Worm (Caenorhabditis elegans) whole organism, late embryonic: ENCODE data around the gene F22F1.2.
A peak's percentile ranks its signal among the peaks of the same experiment; 100 is the strongest.

Experiments
- C38D4.7 ChIP-seq: fragments of 200-800 bp; sonication (Bioruptor generic); optimal IDR thresholded peaks from 2 replicates; lab custom pipeline; 2018; ENCODE audit warnings: mild to moderate bottlenecking, missing genetic modification characterization, moderate library complexity, missing compliant biosample characterization
- F13H6.1 ChIP-seq: sonication (generic microtip); optimal IDR thresholded peaks from 2 replicates; lab custom pipeline; 2016; ENCODE audit warnings: missing genetic modification characterization, missing compliant biosample characterization
- K02D7.2 ChIP-seq: sonication (generic microtip); optimal IDR thresholded peaks from 2 replicates; lab custom pipeline; 2017; ENCODE audit warnings: mild to moderate bottlenecking, missing genetic modification characterization, missing compliant biosample characterization
- K09A11.1 ChIP-seq: sonication (generic microtip); optimal IDR thresholded peaks from 2 replicates; lab custom pipeline; 2017; ENCODE audit warnings: antibody characterized with exemption, mild to moderate bottlenecking, missing genetic modification characterization, missing compliant biosample characterization; ENCODE audit not compliant: insufficient read depth
- T23F11.4 ChIP-seq: fragments of 200-800 bp; sonication (Bioruptor generic); optimal IDR thresholded peaks from 2 replicates; lab custom pipeline; 2018; ENCODE audit warnings: mild to moderate bottlenecking, missing genetic modification characterization, missing compliant biosample characterization
- Y22D7AL.16 ChIP-seq: sonication (generic microtip); optimal IDR thresholded peaks from 2 replicates; lab custom pipeline; 2016; ENCODE audit warnings: missing genetic modification characterization, missing compliant biosample characterization
- ahr-1 ChIP-seq: sonication (generic microtip); optimal IDR thresholded peaks from 2 replicates; lab custom pipeline; 2016; ENCODE audit warnings: missing genetic modification characterization, missing compliant biosample characterization
- ama-1 ChIP-seq: fragments of 150-350 bp; optimal IDR thresholded peaks from 2 replicates; lab custom pipeline; 2014
- ceh-18 ChIP-seq: sonication (generic microtip); optimal IDR thresholded peaks from 2 replicates; lab custom pipeline; 2016; ENCODE audit warnings: missing genetic modification characterization, missing compliant biosample characterization
- ceh-19 ChIP-seq: fragments of 200-800 bp; sonication (Bioruptor generic); optimal IDR thresholded peaks from 2 replicates; lab custom pipeline; 2018; ENCODE audit warnings: mild to moderate bottlenecking, missing genetic modification characterization, missing compliant biosample characterization
- ceh-24 ChIP-seq: sonication (generic microtip); optimal IDR thresholded peaks from 2 replicates; lab custom pipeline; 2016; ENCODE audit warnings: mild to moderate bottlenecking, missing genetic modification characterization, missing compliant biosample characterization
- ceh-31 ChIP-seq: sonication (generic microtip); optimal IDR thresholded peaks from 2 replicates; lab custom pipeline; 2016; ENCODE audit warnings: missing genetic modification characterization, missing compliant biosample characterization
- ceh-34 ChIP-seq: sonication (generic microtip); optimal IDR thresholded peaks from 2 replicates; lab custom pipeline; 2016; ENCODE audit warnings: mild to moderate bottlenecking, missing genetic modification characterization, missing compliant biosample characterization
- ceh-45 ChIP-seq: fragments of 200-800 bp; sonication (Bioruptor generic); IDR thresholded peaks from 2 replicates; pipeline ENCODE4 v1.3.6; 2022; ENCODE audit warnings: missing genetic modification reagents, missing genetic modification characterization, missing compliant biosample characterization
- ceh-48 ChIP-seq: sonication (generic microtip); optimal IDR thresholded peaks from 2 replicates; lab custom pipeline; 2016; ENCODE audit warnings: missing genetic modification characterization, inconsistent platforms, missing compliant biosample characterization
- ceh-6 ChIP-seq: fragments of 200-800 bp; sonication (Bioruptor generic); optimal IDR thresholded peaks from 2 replicates; lab custom pipeline; 2018; ENCODE audit warnings: mild to moderate bottlenecking, missing genetic modification characterization, missing compliant biosample characterization
- che-1 ChIP-seq: sonication (generic microtip); optimal IDR thresholded peaks from 2 replicates; lab custom pipeline; 2016; ENCODE audit warnings: mild to moderate bottlenecking, missing genetic modification characterization, missing compliant biosample characterization
- dve-1 ChIP-seq: sonication (generic microtip); optimal IDR thresholded peaks from 2 replicates; lab custom pipeline; 2017; ENCODE audit warnings: antibody characterized with exemption, mild to moderate bottlenecking, missing genetic modification characterization, missing compliant biosample characterization
- elt-2 ChIP-seq: sonication (generic microtip); optimal IDR thresholded peaks from 2 replicates; lab custom pipeline; 2016; ENCODE audit warnings: missing genetic modification reagents, missing genetic modification characterization, missing compliant biosample characterization
- elt-4 ChIP-seq: sonication (generic microtip); optimal IDR thresholded peaks from 2 replicates; lab custom pipeline; 2016; ENCODE audit warnings: missing genetic modification characterization, missing compliant biosample characterization
- ets-4 ChIP-seq: sonication (generic microtip); optimal IDR thresholded peaks from 2 replicates; lab custom pipeline; 2016; ENCODE audit warnings: missing genetic modification characterization, missing compliant biosample characterization
- eyg-1 ChIP-seq: sonication (generic microtip); optimal IDR thresholded peaks from 2 replicates; lab custom pipeline; 2016; ENCODE audit warnings: missing genotype, missing genetic modification characterization, missing compliant biosample characterization
- fax-1 ChIP-seq: sonication (generic microtip); optimal IDR thresholded peaks from 2 replicates; lab custom pipeline; 2016; ENCODE audit warnings: missing genotype, missing genetic modification characterization, missing compliant biosample characterization
- fkh-10 ChIP-seq: fragments of 150-350 bp; optimal IDR thresholded peaks from 2 replicates; lab custom pipeline; 2014; ENCODE audit warnings: missing biosample characterization, missing genetic modification reagents, missing genetic modification characterization
- hlh-13 ChIP-seq: fragments of 200-800 bp; sonication (Bioruptor generic); optimal IDR thresholded peaks from 2 replicates; lab custom pipeline; 2018; ENCODE audit warnings: mild to moderate bottlenecking, missing genetic modification characterization, missing compliant biosample characterization
- hlh-15 ChIP-seq: sonication (generic microtip); optimal IDR thresholded peaks from 2 replicates; lab custom pipeline; 2016; ENCODE audit warnings: missing genetic modification characterization, missing compliant biosample characterization
- hlh-8 ChIP-seq: sonication (generic microtip); optimal IDR thresholded peaks from 2 replicates; lab custom pipeline; 2016; ENCODE audit warnings: missing genotype, missing genetic modification characterization, missing compliant biosample characterization
- lim-6 ChIP-seq: sonication (generic microtip); optimal IDR thresholded peaks from 2 replicates; lab custom pipeline; 2016; ENCODE audit warnings: missing genetic modification characterization, missing compliant biosample characterization
- lin-11 ChIP-seq: fragments of 200-800 bp; sonication (Bioruptor generic); optimal IDR thresholded peaks from 2 replicates; lab custom pipeline; 2018; ENCODE audit warnings: mild to moderate bottlenecking, missing genetic modification characterization, missing compliant biosample characterization
- madf-2 ChIP-seq: sonication (generic microtip); optimal IDR thresholded peaks from 2 replicates; lab custom pipeline; 2017; ENCODE audit warnings: missing genetic modification characterization, missing compliant biosample characterization
- nfya-1 ChIP-seq: sonication (generic microtip); optimal IDR thresholded peaks from 2 replicates; lab custom pipeline; 2017; ENCODE audit warnings: missing genetic modification characterization, mild to moderate bottlenecking, missing compliant biosample characterization, antibody characterized with exemption, moderate library complexity
- nhr-11 ChIP-seq: fragments of 150-350 bp; optimal IDR thresholded peaks from 2 replicates; lab custom pipeline; 2014; ENCODE audit warnings: missing biosample characterization, missing genetic modification characterization
- nhr-232 ChIP-seq: sonication (generic microtip); optimal IDR thresholded peaks from 2 replicates; lab custom pipeline; 2016; ENCODE audit warnings: missing genetic modification characterization, missing compliant biosample characterization
- odd-2 ChIP-seq: sonication (generic microtip); optimal IDR thresholded peaks from 2 replicates; lab custom pipeline; 2017; ENCODE audit warnings: antibody characterized with exemption, mild to moderate bottlenecking, missing genetic modification characterization, missing compliant biosample characterization
- pag-3 ChIP-seq: sonication (generic microtip); optimal IDR thresholded peaks from 2 replicates; lab custom pipeline; 2016; ENCODE audit warnings: missing compliant biosample characterization, missing genetic modification characterization, borderline replicate concordance
- pat-9 ChIP-seq: fragments of 200-800 bp; sonication (Bioruptor generic); optimal IDR thresholded peaks from 2 replicates; lab custom pipeline; 2018; ENCODE audit warnings: mild to moderate bottlenecking, missing genetic modification characterization, moderate library complexity, missing compliant biosample characterization
- pax-1 ChIP-seq: fragments of 150-350 bp; optimal IDR thresholded peaks from 2 replicates; lab custom pipeline; 2014; ENCODE audit warnings: missing biosample characterization, missing genetic modification characterization
- pha-4 ChIP-seq: fragments of 150-350 bp; optimal IDR thresholded peaks from 2 replicates; lab custom pipeline; 2018; ENCODE audit warnings: missing biosample characterization, missing genetic modification reagents, missing genetic modification characterization
- pros-1 ChIP-seq: fragments of 150-350 bp; optimal IDR thresholded peaks from 2 replicates; lab custom pipeline; 2014; ENCODE audit warnings: missing biosample characterization, missing genetic modification reagents, missing genetic modification characterization
- ref-2 ChIP-seq: sonication (generic microtip); optimal IDR thresholded peaks from 2 replicates; lab custom pipeline; 2016; ENCODE audit warnings: missing genetic modification characterization, missing compliant biosample characterization
- rnt-1 ChIP-seq: sonication (generic microtip); optimal IDR thresholded peaks from 2 replicates; lab custom pipeline; 2016; ENCODE audit warnings: missing genetic modification characterization, missing compliant biosample characterization
- sdc-2 ChIP-seq: sonication (generic microtip); optimal IDR thresholded peaks from 2 replicates; lab custom pipeline; 2016; ENCODE audit warnings: missing genotype, missing genetic modification characterization, missing compliant biosample characterization
- sox-4 ChIP-seq: sonication (generic microtip); optimal IDR thresholded peaks from 2 replicates; lab custom pipeline; 2017; ENCODE audit warnings: mild to moderate bottlenecking, missing genetic modification characterization, inconsistent platforms, missing compliant biosample characterization
- syd-9 ChIP-seq: sonication (generic microtip); optimal IDR thresholded peaks from 2 replicates; lab custom pipeline; 2016; ENCODE audit warnings: mild to moderate bottlenecking, missing genetic modification characterization, moderate library complexity, missing compliant biosample characterization
- tbx-2 ChIP-seq: sonication (generic microtip); optimal IDR thresholded peaks from 2 replicates; lab custom pipeline; 2016; ENCODE audit warnings: missing genetic modification characterization, missing compliant biosample characterization
- ttx-3 ChIP-seq: sonication (generic microtip); optimal IDR thresholded peaks from 2 replicates; lab custom pipeline; 2016; ENCODE audit warnings: missing genetic modification reagents, missing genetic modification characterization, missing compliant biosample characterization
- unc-42 ChIP-seq: sonication (generic microtip); optimal IDR thresholded peaks from 2 replicates; lab custom pipeline; 2016; ENCODE audit warnings: missing genotype, missing genetic modification characterization, missing compliant biosample characterization
- unc-55 ChIP-seq: sonication (generic microtip); optimal IDR thresholded peaks from 2 replicates; lab custom pipeline; 2017; ENCODE audit warnings: missing biosample characterization, missing genetic modification reagents, missing genetic modification characterization
- unc-86 ChIP-seq: sonication (generic microtip); optimal IDR thresholded peaks from 2 replicates; lab custom pipeline; 2016; ENCODE audit warnings: missing genetic modification characterization, missing compliant biosample characterization
- zip-5 ChIP-seq: sonication (generic microtip); optimal IDR thresholded peaks from 2 replicates; lab custom pipeline; 2016; ENCODE audit warnings: missing genetic modification characterization, missing compliant biosample characterization

Gene F22F1.2

ce11 chrX:8173610-8174009 lies 23.1 kb upstream of the F22F1.2 start, which contains the start of gene C17H11.1:
Gene C17H11.1 (plus strand): TSS chrX:8173910.
- TF ChIP-seq F13H6.1 (no peak), K09A11.1 (tag; lab: Kevin White, UChicago) (no peak)

- peak; percentile 39 for TF ChIP-seq unc-42 (tag; lab: Kevin White, UChicago)
- peak; percentile 24 for TF ChIP-seq nfya-1 (tag; lab: Kevin White, UChicago)
- no peak for TF ChIP-seq sdc-2 (tag; lab: Kevin White, UChicago)
These were observed 19.0 kb upstream of the F22F1.2 start, which contains the start of gene C17H11.2 for ce11 chrX:8169534-8169933. Gene C17H11.2 (plus strand): TSS chrX:8169930.

ce11 chrX:8163555-8163954 lies 13.0 kb upstream of the F22F1.2 start:
- TF ChIP-seq dve-1 (no peak), unc-86 (tag; lab: Kevin White, UChicago) (no peak), pros-1 (peak; percentile 34), ceh-45 (GFP tag; lab: Robert Waterston, UW) (no peak), che-1 (tag; lab: Kevin White, UChicago) (no peak), Y22D7AL.16 (tag; lab: Kevin White, UChicago) (no peak), fax-1 (tag; lab: Kevin White, UChicago) (no peak), pha-4 (no peak), ceh-18 (tag; lab: Kevin White, UChicago) (peak; percentile 29), T23F11.4 (GFP tag; lab: Kevin White, UChicago) (peak; percentile 43), ama-1 (lab: Kevin White, UChicago) (no peak), nhr-232 (tag; lab: Kevin White, UChicago) (no peak), nhr-11 (tag; lab: Kevin White, UChicago) (no peak), C38D4.7 (no peak), unc-42 (tag; lab: Kevin White, UChicago) (peak; percentile 49), ceh-24 (tag; lab: Kevin White, UChicago) (no peak), ceh-31 (tag; lab: Kevin White, UChicago) (peak; percentile 71), elt-4 (peak; percentile 31), ttx-3 (tag; lab: Kevin White, UChicago) (no peak), hlh-15 (tag; lab: Kevin White, UChicago) (no peak), ceh-48 (tag; lab: Kevin White, UChicago) (peak; percentile 65), rnt-1 (tag; lab: Kevin White, UChicago) (no peak), ref-2 (tag; lab: Kevin White, UChicago) (no peak), unc-55 (GFP tag; lab: Kevin White, UChicago) (no peak), lim-6 (tag; lab: Kevin White, UChicago) (no peak), madf-2 (tag; lab: Kevin White, UChicago) (no peak), ets-4 (tag; lab: Kevin White, UChicago) (no peak), lin-11 (no peak), eyg-1 (tag; lab: Kevin White, UChicago) (no peak), sdc-2 (tag; lab: Kevin White, UChicago) (peak; percentile 65), ceh-6 (GFP tag; lab: Kevin White, UChicago) (no peak), fkh-10 (GFP tag; lab: Kevin White, UChicago) (no peak), pat-9 (no peak), ahr-1 (tag; lab: Kevin White, UChicago) (no peak), elt-2 (tag; lab: Kevin White, UChicago) (no peak), ceh-34 (tag; lab: Kevin White, UChicago) (peak; percentile 24), hlh-8 (tag; lab: Kevin White, UChicago) (no peak), sox-4 (tag; lab: Kevin White, UChicago) (no peak), hlh-13 (GFP tag; lab: Kevin White, UChicago) (no peak), syd-9 (no peak), ceh-19 (peak; percentile 14), pax-1 (tag; lab: Kevin White, UChicago) (no peak), odd-2 (tag; lab: Kevin White, UChicago) (no peak), zip-5 (tag; lab: Kevin White, UChicago) (no peak), pag-3 (tag; lab: Kevin White, UChicago) (peak; percentile 49), tbx-2 (tag; lab: Kevin White, UChicago) (peak; percentile 62), K02D7.2 (tag; lab: Kevin White, UChicago) (no peak)
